Fruit fly (Drosophila melanogaster): ENCODE measurements around the gene CG10098.

dm6 chr3R:7080157-7080916, 44.0 kb upstream of the CG10098 start, which contains the start of gene Ref1:
- TF ChIP-seq insv (optimal IDR thresholded peaks at IDR 0.05) (no peak), Myc (optimal IDR thresholded peaks at IDR 0.05) (no peak), h (optimal IDR thresholded peaks at IDR 0.05) (no peak), ttk (optimal IDR thresholded peaks at IDR 0.05) (no peak)

Data from Kc167 (cell line).